Fruit fly (Drosophila melanogaster) S2 (cell line): ENCODE measurements around the gene tara.

Experiments
- CG8478 ChIP-seq: fragments of >200 bp; optimal IDR thresholded peaks from 2 replicates; lab custom pipeline; 2018
- CTCF ChIP-seq, 2 experiments: fragments of >200 bp; optimal IDR thresholded peaks; 2 replicates each; lab custom pipeline; 2018

DNA sequence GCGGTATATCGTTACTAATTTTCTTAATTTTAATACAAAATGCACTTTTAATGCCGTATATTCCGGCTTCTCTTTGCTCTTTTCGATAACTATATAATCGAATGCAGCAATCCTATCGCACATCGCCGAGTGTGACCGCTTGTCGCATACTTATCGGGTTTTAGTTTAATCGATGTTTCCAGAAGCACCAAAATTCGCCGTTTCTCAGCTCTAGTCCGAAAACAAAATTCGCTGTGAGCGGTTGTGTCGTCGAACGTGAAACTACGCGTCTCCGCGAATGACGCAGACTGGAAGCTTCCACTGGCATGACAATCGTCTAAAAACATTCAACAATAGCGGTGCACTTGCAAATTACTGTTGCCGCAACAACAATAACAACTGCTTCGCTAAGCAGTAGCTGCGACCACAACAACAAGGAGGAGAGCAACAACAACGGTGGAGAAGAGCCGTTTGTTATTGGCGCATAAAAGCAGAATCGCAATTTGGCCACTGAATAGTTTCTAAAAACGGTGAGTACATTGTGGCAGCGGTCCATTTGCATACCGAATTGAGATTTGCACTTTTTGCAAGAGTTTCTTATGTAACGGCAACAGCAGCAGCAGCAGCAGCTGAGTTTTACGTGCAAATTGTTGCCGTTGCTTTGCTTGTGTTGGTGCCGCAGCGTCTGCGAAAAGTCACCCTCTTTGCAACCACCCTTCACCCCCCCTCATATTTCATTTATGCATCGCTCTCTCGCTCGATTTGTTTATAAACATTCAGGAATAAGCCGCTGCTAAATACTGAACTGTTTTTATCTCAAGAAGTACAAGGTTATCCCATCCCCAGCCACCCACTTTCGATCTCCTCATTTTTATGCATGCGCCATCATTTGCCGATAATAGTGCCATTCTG, 38.4 kb upstream of the tara start, which contains the start of gene sra:
- TF ChIP-seq CG8478 (lab: Kevin White, UChicago) (no peak), CTCF (optimal IDR thresholded peaks at IDR 0.05; lab: Kevin White, UChicago) (peak; percentile 8 to 42)
